Fruit fly (Drosophila melanogaster) whole organism, embryonic: ENCODE results near the gene Cpr62Ba.

Experiments used
- Antp ChIP-seq: fragments of 200-800 bp; sonication (Bioruptor generic); optimal IDR thresholded peaks from 3 replicates; lab custom pipeline; 2016; ENCODE audit warnings: missing biosample characterization, missing genetic modification characterization
- Atf6 ChIP-seq: fragments of 200-800 bp; sonication (Bioruptor generic); IDR thresholded peaks from 2 replicates; pipeline ENCODE4 v1.3.6; 2022; ENCODE audit warnings: missing biosample characterization, missing genetic modification characterization
- Blimp-1 ChIP-seq: fragments of 200-800 bp; sonication (Bioruptor generic); optimal IDR thresholded peaks from 3 replicates; lab custom pipeline; 2018; ENCODE audit warnings: missing biosample characterization, missing genetic modification characterization, mild to moderate bottlenecking, moderate library complexity, missing genetic modification reagents
- BtbVII ChIP-seq: fragments of 200-800 bp; sonication (Bioruptor generic); optimal IDR thresholded peaks from 3 replicates; lab custom pipeline; 2017; ENCODE audit warnings: missing biosample characterization, mild to moderate bottlenecking, missing genetic modification characterization
- CG10147 ChIP-seq: fragments of 200-800 bp; sonication (Bioruptor generic); optimal IDR thresholded peaks from 2 replicates; lab custom pipeline; 2019; ENCODE audit warnings: missing biosample characterization, mild to moderate bottlenecking, missing genetic modification characterization, moderate library complexity
- CG11456 ChIP-seq: fragments of 200-800 bp; sonication (Bioruptor generic); IDR thresholded peaks from 3 replicates; pipeline ENCODE4 v1.3.6; 2022; ENCODE audit warnings: missing biosample characterization, missing genetic modification characterization
- CG11560 ChIP-seq: fragments of 200-800 bp; sonication (Bioruptor generic); IDR thresholded peaks from 3 replicates; pipeline ENCODE4 v1.3.6; 2022; ENCODE audit warnings: missing biosample characterization, missing genetic modification characterization
- CG12299 ChIP-seq: fragments of 200-800 bp; sonication (Bioruptor generic); optimal IDR thresholded peaks from 2 replicates; lab custom pipeline; 2018; ENCODE audit warnings: missing biosample characterization, mild to moderate bottlenecking, missing genetic modification characterization
- CG13296 ChIP-seq: fragments of 200-800 bp; sonication (Bioruptor generic); optimal IDR thresholded peaks from 3 replicates; lab custom pipeline; 2018; ENCODE audit warnings: missing biosample characterization, mild to moderate bottlenecking, missing genetic modification characterization
- CG14050 ChIP-seq: fragments of 200-800 bp; sonication (Bioruptor generic); IDR thresholded peaks from 3 replicates; pipeline ENCODE4 v1.3.6; 2022; ENCODE audit warnings: missing biosample characterization, missing genetic modification characterization
- CG1603 ChIP-seq: fragments of 200-800 bp; sonication (Bioruptor generic); optimal IDR thresholded peaks from 2 replicates; lab custom pipeline; 2019; ENCODE audit warnings: missing biosample characterization, mild to moderate bottlenecking, missing genetic modification characterization, moderate library complexity
- CG2678 ChIP-seq: fragments of 200-800 bp; sonication (Bioruptor generic); optimal IDR thresholded peaks from 3 replicates; lab custom pipeline; 2019; ENCODE audit warnings: missing biosample characterization, mild to moderate bottlenecking, missing genetic modification characterization, moderate library complexity
- CG2875 ChIP-seq: fragments of 200-800 bp; sonication (Bioruptor generic); optimal IDR thresholded peaks from 2 replicates; lab custom pipeline; 2017; ENCODE audit warnings: missing biosample characterization, mild to moderate bottlenecking, missing genetic modification characterization, missing genetic modification reagents
- CG2889 ChIP-seq: fragments of 200-800 bp; sonication (Bioruptor generic); IDR thresholded peaks from 3 replicates; pipeline ENCODE4 v1.3.6; 2022; ENCODE audit warnings: missing biosample characterization, missing genetic modification characterization
- CG31388 ChIP-seq: fragments of 200-800 bp; sonication (Bioruptor generic); optimal IDR thresholded peaks from 2 replicates; lab custom pipeline; 2016; ENCODE audit warnings: missing biosample characterization, missing genetic modification characterization
- CG32767 ChIP-seq: fragments of 200-800 bp; sonication (Bioruptor generic); IDR thresholded peaks from 2 replicates; pipeline ENCODE4 v1.3.6; 2022; ENCODE audit warnings: missing biosample characterization, missing genetic modification characterization
- CG3407 ChIP-seq: fragments of 200-800 bp; sonication (Bioruptor generic); optimal IDR thresholded peaks from 2 replicates; lab custom pipeline; 2018; ENCODE audit warnings: missing biosample characterization, mild to moderate bottlenecking, missing genetic modification characterization
- CG4424 ChIP-seq: fragments of 200-800 bp; sonication (Bioruptor generic); optimal IDR thresholded peaks from 3 replicates; lab custom pipeline; 2016; ENCODE audit warnings: missing biosample characterization, missing genetic modification characterization
- CG6791 ChIP-seq: fragments of 200-800 bp; sonication (Bioruptor generic); IDR thresholded peaks from 3 replicates; pipeline ENCODE4 v1.3.6; 2022; ENCODE audit warnings: missing biosample characterization, missing genetic modification characterization; ENCODE audit not compliant: partially characterized antibody
- CG7357 ChIP-seq: fragments of 200-800 bp; sonication (Bioruptor generic); IDR thresholded peaks from 3 replicates; pipeline ENCODE4 v1.3.6; 2022; ENCODE audit warnings: missing biosample characterization, missing genetic modification characterization
- CG7987 ChIP-seq: fragments of 200-800 bp; sonication (Bioruptor generic); optimal IDR thresholded peaks from 2 replicates; lab custom pipeline; 2018; ENCODE audit warnings: missing biosample characterization, mild to moderate bottlenecking, missing genetic modification characterization, moderate library complexity
- CHES-1-like ChIP-seq: fragments of 200-800 bp; sonication (Bioruptor generic); optimal IDR thresholded peaks from 2 replicates; lab custom pipeline; 2016; ENCODE audit warnings: missing biosample characterization, missing genetic modification characterization
- D ChIP-seq, 2 experiments: fragments of 200-800 bp in 1 of 2; fragments of >200 bp in 1 of 2; sonication (Bioruptor generic) in 1 of 2; optimal IDR thresholded peaks; 2 replicates in 1 of 2; 3 replicates in 1 of 2; lab custom pipeline; 2017; ENCODE audit warnings: mild to moderate bottlenecking in 1 of 2, missing biosample characterization in 1 of 2, missing genetic modification characterization in 1 of 2, missing genetic modification reagents in 1 of 2
- Dip2 ChIP-seq: fragments of 200-800 bp; sonication (Bioruptor generic); IDR thresholded peaks from 2 replicates; pipeline ENCODE4 v1.3.6; 2022; ENCODE audit warnings: missing biosample characterization, missing genetic modification characterization
- Dip3 ChIP-seq: fragments of 200-800 bp; sonication (Bioruptor generic); optimal IDR thresholded peaks from 3 replicates; lab custom pipeline; 2016; ENCODE audit warnings: missing biosample characterization, missing genetic modification characterization
- ERR ChIP-seq: fragments of 200-800 bp; sonication (Bioruptor generic); optimal IDR thresholded peaks from 2 replicates; lab custom pipeline; 2016; ENCODE audit warnings: missing biosample characterization, missing genetic modification characterization
- HLH54F ChIP-seq: fragments of 200-800 bp; sonication (Bioruptor generic); optimal IDR thresholded peaks from 3 replicates; lab custom pipeline; 2016; ENCODE audit warnings: missing biosample characterization, missing genetic modification characterization
- Hmr ChIP-seq: fragments of 200-800 bp; sonication (Bioruptor generic); optimal IDR thresholded peaks from 3 replicates; lab custom pipeline; 2017; ENCODE audit warnings: mild to moderate bottlenecking, missing biosample characterization, missing genetic modification reagents, missing genetic modification characterization
- Hr78 ChIP-seq, 2 experiments: fragments of 200-800 bp in 1 of 2; fragments of >200 bp in 1 of 2; sonication (Bioruptor generic) in 1 of 2; optimal IDR thresholded peaks; 2 replicates each; lab custom pipeline; 2017 to 2019; ENCODE audit warnings: missing biosample characterization in 2 of 2, missing genetic modification characterization in 2 of 2, mild to moderate bottlenecking in 1 of 2, moderate library complexity in 1 of 2
- NFAT ChIP-seq: fragments of 200-800 bp; sonication (Bioruptor generic); IDR thresholded peaks from 2 replicates; pipeline ENCODE4 v1.3.6; 2022; ENCODE audit warnings: missing biosample characterization, missing genetic modification characterization
- Scr ChIP-seq: fragments of 200-800 bp; sonication (Bioruptor generic); IDR thresholded peaks from 2 replicates; pipeline ENCODE4 v1.3.6; 2022; ENCODE audit warnings: missing biosample characterization, missing genetic modification characterization; ENCODE audit not compliant: partially characterized antibody
- ap ChIP-seq: fragments of 200-800 bp; sonication (Bioruptor generic); IDR thresholded peaks from 2 replicates; pipeline ENCODE4 v1.3.6; 2022; ENCODE audit warnings: missing biosample characterization, missing genetic modification characterization
- danr ChIP-seq: fragments of 200-800 bp; sonication (Bioruptor generic); IDR thresholded peaks from 2 replicates; pipeline ENCODE4 v1.3.6; 2022; ENCODE audit warnings: missing biosample characterization, missing genetic modification characterization
- dpn ChIP-seq, 2 experiments: fragments of 200-800 bp; sonication (Bioruptor generic); optimal IDR thresholded peaks; 3 replicates each; lab custom pipeline; 2016; ENCODE audit warnings: missing biosample characterization in 2 of 2, missing genetic modification characterization in 2 of 2
- gce ChIP-seq: fragments of 200-800 bp; sonication (Bioruptor generic); IDR thresholded peaks from 3 replicates; pipeline ENCODE4 v1.3.6; 2022; ENCODE audit warnings: missing biosample characterization, missing genetic modification characterization
- hbn ChIP-seq: fragments of 200-800 bp; sonication (Bioruptor generic); IDR thresholded peaks from 2 replicates; pipeline ENCODE4 v1.3.6; 2022; ENCODE audit warnings: missing biosample characterization, missing genetic modification characterization; ENCODE audit not compliant: partially characterized antibody
- insv ChIP-seq, 2 experiments: fragments of 200-800 bp; sonication (Bioruptor generic); optimal IDR thresholded peaks; 3 replicates each; lab custom pipeline; 2016 to 2018; ENCODE audit warnings: missing biosample characterization in 2 of 2, missing genetic modification characterization in 2 of 2
- ken ChIP-seq: fragments of 200-800 bp; sonication (Bioruptor generic); IDR thresholded peaks from 3 replicates; pipeline ENCODE4 v1.3.6; 2022; ENCODE audit warnings: missing biosample characterization, missing genetic modification characterization
- nmo ChIP-seq: fragments of 200-800 bp; sonication (Bioruptor generic); optimal IDR thresholded peaks from 2 replicates; lab custom pipeline; 2018; ENCODE audit warnings: missing biosample characterization, mild to moderate bottlenecking, missing genetic modification characterization, moderate library complexity
- psq ChIP-seq: fragments of 200-800 bp; sonication (Bioruptor generic); optimal IDR thresholded peaks from 2 replicates; lab custom pipeline; 2017; ENCODE audit warnings: missing biosample characterization, missing genetic modification characterization
- pzg ChIP-seq: fragments of 200-800 bp; sonication (Bioruptor generic); optimal IDR thresholded peaks from 3 replicates; lab custom pipeline; 2018; ENCODE audit warnings: missing biosample characterization, mild to moderate bottlenecking, missing genetic modification characterization, moderate library complexity
- rib ChIP-seq: fragments of 200-800 bp; sonication (Bioruptor generic); IDR thresholded peaks from 2 replicates; pipeline ENCODE4 v1.3.6; 2022; ENCODE audit warnings: missing biosample characterization, missing genetic modification characterization
- ro ChIP-seq: fragments of 200-800 bp; sonication (Bioruptor generic); IDR thresholded peaks from 2 replicates; pipeline ENCODE4 v1.3.6; 2022; ENCODE audit warnings: missing biosample characterization, missing genetic modification characterization
- sc ChIP-seq, 3 experiments: fragments of >200 bp in 2 of 3; fragments of 200-800 bp in 1 of 3; sonication (Bioruptor generic) in 1 of 3; optimal IDR thresholded peaks; 2 replicates in 2 of 3; 3 replicates in 1 of 3; lab custom pipeline; 2017; ENCODE audit warnings: mild to moderate bottlenecking in 1 of 3, missing biosample characterization in 1 of 3, missing genetic modification characterization in 1 of 3, missing genetic modification reagents in 1 of 3
- scrt ChIP-seq: fragments of 200-800 bp; sonication (Bioruptor generic); optimal IDR thresholded peaks from 2 replicates; lab custom pipeline; 2018; ENCODE audit warnings: missing biosample characterization, mild to moderate bottlenecking, missing genetic modification characterization, moderate library complexity
- sna ChIP-seq: fragments of 200-800 bp; sonication (Bioruptor generic); IDR thresholded peaks from 2 replicates; pipeline ENCODE4 v1.3.6; 2022; ENCODE audit warnings: missing biosample characterization, missing genetic modification characterization; ENCODE audit not compliant: partially characterized antibody
- so ChIP-seq: fragments of 200-800 bp; sonication (Bioruptor generic); IDR thresholded peaks from 3 replicates; pipeline ENCODE4 v1.3.6; 2022; ENCODE audit warnings: missing biosample characterization, missing genetic modification characterization
- unc-4 ChIP-seq: fragments of 200-800 bp; sonication (Bioruptor generic); IDR thresholded peaks from 2 replicates; pipeline ENCODE4 v1.3.6; 2022; ENCODE audit warnings: missing biosample characterization, missing genetic modification characterization; ENCODE audit not compliant: partially characterized antibody

Cpr62Ba gene

dm6 chr3L:1876215-1876625, 44.6 kb upstream of the Cpr62Ba start, which contains the start of gene dre4 (continued):
- TF ChIP-seq scrt (peak; percentile 32), CG13296 (GFP tag; lab: Kevin White, UChicago) (peak; percentile 30), CG31388 (GFP tag; lab: Kevin White, UChicago) (peak; percentile 21), Dip3 (peak; percentile 24), so (peak; percentile 75), psq (GFP tag; lab: Kevin White, UChicago) (peak; percentile 9), CG32767 (GFP tag; lab: Robert Waterston, UW) (0 out of 2 replicates have a peak, but pooled peaks have one; percentile 28), HLH54F (GFP tag; lab: Kevin White, UChicago) (peak; percentile 74), Blimp-1 (GFP tag; lab: Kevin White, UChicago) (peak; percentile 72), sna (GFP tag; lab: Robert Waterston, UW) (peak; percentile 37; the same call in 1 of the 2 replicates), hbn (peak; percentile 47; the same call in 1 of the 2 replicates), pzg (GFP tag; lab: Kevin White, UChicago) (peak; percentile 97), CG11456 (GFP tag; lab: Robert Waterston, UW) (0 out of 3 replicates have a peak, but pooled peaks have one; percentile 31), nmo (GFP tag; lab: Kevin White, UChicago) (peak; percentile 76), ro (GFP tag; lab: Robert Waterston, UW) (no peak), dpn (GFP tag; optimal IDR thresholded peaks at IDR 0.05; lab: Kevin White, UChicago) (peak; percentile 77 to 80), ERR (GFP tag; lab: Kevin White, UChicago) (peak; percentile 34), gce (no peak), Dip2 (GFP tag; lab: Robert Waterston, UW) (no peak), NFAT (GFP tag; lab: Robert Waterston, UW) (no peak), CHES-1-like (GFP tag; lab: Kevin White, UChicago) (peak; percentile 94), CG14050 (GFP tag; lab: Robert Waterston, UW) (peak; percentile 68), D (optimal IDR thresholded peaks at IDR 0.05; lab: Kevin White, UChicago) (no peak), D (GFP tag; optimal IDR thresholded peaks at IDR 0.05; lab: Kevin White, UChicago) (peak; percentile 28), CG2875 (peak; percentile 65), Atf6 (GFP tag; lab: Robert Waterston, UW) (peak; percentile 35), sc (optimal IDR thresholded peaks at IDR 0.05; lab: Kevin White, UChicago) (no peak), sc (GFP tag; optimal IDR thresholded peaks at IDR 0.05; lab: Kevin White, UChicago) (peak; percentile 12), ap (GFP tag; lab: Robert Waterston, UW) (peak; percentile 52), unc-4 (GFP tag; lab: Robert Waterston, UW) (peak; percentile 48; the same call in 1 of the 2 replicates), CG4424 (GFP tag; lab: Kevin White, UChicago) (peak; percentile 73), CG12299 (tag; lab: Kevin White, UChicago) (peak; percentile 10), CG1603 (tag; lab: Kevin White, UChicago) (peak; percentile 83), CG6791 (GFP tag; lab: Robert Waterston, UW) (no peak), CG10147 (GFP tag; lab: Kevin White, UChicago) (peak; percentile 66), ken (GFP tag; lab: Robert Waterston, UW) (0 out of 3 replicates have a peak, but pooled peaks have one; percentile 52), Hmr (GFP tag; lab: Kevin White, UChicago) (peak; percentile 86), Scr (GFP tag; lab: Robert Waterston, UW) (peak; percentile 25; the same call in 1 of the 2 replicates), CG7987 (GFP tag; lab: Kevin White, UChicago) (peak; percentile 37), CG11560 (tag; lab: Robert Waterston, UW) (no peak), CG7357 (GFP tag; lab: Robert Waterston, UW) (no peak), CG3407 (GFP tag; lab: Kevin White, UChicago) (peak; percentile 51), CG2889 (peak; percentile 59; the same call in 1 of the 3 replicates), insv (GFP tag; optimal IDR thresholded peaks at IDR 0.05; lab: Kevin White, UChicago) (peak in 1 of 2 experiments; percentile 21), BtbVII (peak; percentile 32), Antp (GFP tag; lab: Kevin White, UChicago) (peak; percentile 28), rib (GFP tag; lab: Robert Waterston, UW) (peak; percentile 76; the same call in 1 of the 2 replicates), danr (0 out of 2 replicates have a peak, but pooled peaks have one; percentile 14), CG2678 (tag; lab: Kevin White, UChicago) (peak; percentile 74), Hr78 (GFP tag; optimal IDR thresholded peaks at IDR 0.05; lab: Kevin White, UChicago) (no peak)
